Fruit fly (Drosophila melanogaster): Measurements from ENCODE around the gene CG7963.

Gene CG7963

dm6 chr3R:8324016-8324415, 38.6 kb upstream of the CG7963 start, which contains the start of gene CG7443:
Gene CG7443, plus strand, starts transcription at chr3R:8324316.
- no peak for TF ChIP-seq CG14655 (GFP tag; optimal IDR thresholded peaks at IDR 0.05)
- no peak for TF ChIP-seq Ets98B (GFP tag; IDR thresholded peaks at IDR 0.05)
- TF ChIP-seq CG17806 (tag; optimal IDR thresholded peaks at IDR 0.05), result no peak
- no peak for TF ChIP-seq EcR (GFP tag; optimal IDR thresholded peaks at IDR 0.05)

dm6 chr3R:8326884-8327283, 35.7 kb upstream of the CG7963 start:
- TF ChIP-seq CG14655 (GFP tag; optimal IDR thresholded peaks at IDR 0.05), result no peak
- no peak for TF ChIP-seq CG32121 (GFP tag; IDR thresholded peaks at IDR 0.05)
- TF ChIP-seq Ets98B (GFP tag; IDR thresholded peaks at IDR 0.05), result no peak
- TF ChIP-seq rn (GFP tag; IDR thresholded peaks at IDR 0.05), result no peak
- TF ChIP-seq gl (tag; optimal IDR thresholded peaks at IDR 0.05), result no peak
- no peak for TF ChIP-seq CG15710 (tag; optimal IDR thresholded peaks at IDR 0.05)
- TF ChIP-seq CG10348 (GFP tag; IDR thresholded peaks at IDR 0.05), result no peak
- TF ChIP-seq CG13204 (GFP tag; optimal IDR thresholded peaks at IDR 0.05), result no peak
- TF ChIP-seq CG12605 (GFP tag; IDR thresholded peaks at IDR 0.05), result no peak
- TF ChIP-seq CG8301 (tag; optimal IDR thresholded peaks at IDR 0.05), result no peak
- TF ChIP-seq CG17806 (tag; optimal IDR thresholded peaks at IDR 0.05), result no peak
- TF ChIP-seq Pif1A (GFP tag; optimal IDR thresholded peaks at IDR 0.05), result no peak

dm6 chr3R:8327967-8328789, 34.4 kb upstream of the CG7963 start:
- TF ChIP-seq CG17806 (tag; optimal IDR thresholded peaks at IDR 0.05), result no peak
- TF ChIP-seq CG8159 (tag; optimal IDR thresholded peaks at IDR 0.05), result no peak

- peak; percentile 16 for TF ChIP-seq EcR (GFP tag; optimal IDR thresholded peaks at IDR 0.05)
- TF ChIP-seq Pif1B (GFP tag; optimal IDR thresholded peaks at IDR 0.05), result no peak
These were observed 33.0 kb upstream of the CG7963 start for dm6 chr3R:8329628-8330027.

dm6 chr3R:8333768-8334470, 28.7 kb upstream of the CG7963 start, which contains the start of gene Poxm:
Gene Poxm, minus strand, starts transcription at chr3R:8333792.
- peak; percentile 74 for TF ChIP-seq CG13204 (GFP tag; optimal IDR thresholded peaks at IDR 0.05)
- peak; percentile 87 for TF ChIP-seq rn (GFP tag; IDR thresholded peaks at IDR 0.05)
- TF ChIP-seq CG8301 (tag; optimal IDR thresholded peaks at IDR 0.05), result peak; percentile 96
- TF ChIP-seq EcR (GFP tag; optimal IDR thresholded peaks at IDR 0.05), result no peak
- TF ChIP-seq CG4496 (GFP tag; IDR thresholded peaks at IDR 0.05), result peak; percentile 90
- peak; percentile 99 for TF ChIP-seq CG14655 (GFP tag; optimal IDR thresholded peaks at IDR 0.05)
- peak; percentile 90 for TF ChIP-seq CG34367 (tag; optimal IDR thresholded peaks at IDR 0.05)
- TF ChIP-seq CG8159 (tag; optimal IDR thresholded peaks at IDR 0.05), result peak; percentile 98
- TF ChIP-seq Snoo (tag; optimal IDR thresholded peaks at IDR 0.05), result peak; percentile 95
- peak; percentile 91 for TF ChIP-seq fd96Ca (GFP tag; IDR thresholded peaks at IDR 0.05)
- TF ChIP-seq CG17806 (tag; optimal IDR thresholded peaks at IDR 0.05), result peak; percentile 94
- peak; percentile 74 for TF ChIP-seq CG12605 (GFP tag; IDR thresholded peaks at IDR 0.05)
- peak; percentile 93 for TF ChIP-seq CG32121 (GFP tag; IDR thresholded peaks at IDR 0.05)
- TF ChIP-seq D1 (tag; optimal IDR thresholded peaks at IDR 0.05), result peak; percentile 93
- TF ChIP-seq CG15710 (tag; optimal IDR thresholded peaks at IDR 0.05), result peak; percentile 97
- TF ChIP-seq CG10348 (GFP tag; IDR thresholded peaks at IDR 0.05), result peak; percentile 90
- peak; percentile 91 for TF ChIP-seq Pif1B (GFP tag; optimal IDR thresholded peaks at IDR 0.05)
- TF ChIP-seq CG9948 (tag; optimal IDR thresholded peaks at IDR 0.05), result peak; percentile 95
- peak; percentile 89 for TF ChIP-seq Pif1A (GFP tag; optimal IDR thresholded peaks at IDR 0.05)
- TF ChIP-seq Ets98B (GFP tag; IDR thresholded peaks at IDR 0.05), result peak; percentile 86
- TF ChIP-seq gl (tag; optimal IDR thresholded peaks at IDR 0.05), result peak; percentile 76

dm6 chr3R:8334471-8334783, 28.2 kb upstream of the CG7963 start:
- TF ChIP-seq CG13204 (GFP tag; optimal IDR thresholded peaks at IDR 0.05) (no peak), D1 (tag; optimal IDR thresholded peaks at IDR 0.05) (no peak), CG9948 (tag; optimal IDR thresholded peaks at IDR 0.05) (no peak), EcR (GFP tag; optimal IDR thresholded peaks at IDR 0.05) (no peak), CG14655 (GFP tag; optimal IDR thresholded peaks at IDR 0.05) (no peak), fd96Ca (GFP tag; IDR thresholded peaks at IDR 0.05) (no peak), CG15710 (tag; optimal IDR thresholded peaks at IDR 0.05) (no peak), Ets98B (GFP tag; IDR thresholded peaks at IDR 0.05) (no peak), CG12605 (GFP tag; IDR thresholded peaks at IDR 0.05) (no peak), Snoo (tag; optimal IDR thresholded peaks at IDR 0.05) (no peak), CG4496 (GFP tag; IDR thresholded peaks at IDR 0.05) (no peak), rn (GFP tag; IDR thresholded peaks at IDR 0.05) (no peak), CG32121 (GFP tag; IDR thresholded peaks at IDR 0.05) (no peak), CG8301 (tag; optimal IDR thresholded peaks at IDR 0.05) (no peak), gl (tag; optimal IDR thresholded peaks at IDR 0.05) (no peak), CG8159 (tag; optimal IDR thresholded peaks at IDR 0.05) (no peak), CG34367 (tag; optimal IDR thresholded peaks at IDR 0.05) (no peak), CG17806 (tag; optimal IDR thresholded peaks at IDR 0.05) (no peak), Pif1A (GFP tag; optimal IDR thresholded peaks at IDR 0.05) (no peak), Pif1B (GFP tag; optimal IDR thresholded peaks at IDR 0.05) (no peak)
